Fruit fly (Drosophila melanogaster): ENCODE measurements around the gene CG42514.

Gene CG42514

dm6 chr3L:16495989-16496797 is at the start of gene CG42514:
Gene CG42514, minus strand, starts transcription at chr3L:16496236.
- no peak for TF ChIP-seq rgr (GFP tag; optimal IDR thresholded peaks at IDR 0.05)
- TF ChIP-seq CrebA (GFP tag; optimal IDR thresholded peaks at IDR 0.05; ENCODE audit: borderline replicate concordance): no peak
- no peak for TF ChIP-seq N (GFP tag; optimal IDR thresholded peaks at IDR 0.05)
- TF ChIP-seq Myc (optimal IDR thresholded peaks at IDR 0.05): no peak
- TF ChIP-seq sv (GFP tag; optimal IDR thresholded peaks at IDR 0.05): no peak

DNA sequence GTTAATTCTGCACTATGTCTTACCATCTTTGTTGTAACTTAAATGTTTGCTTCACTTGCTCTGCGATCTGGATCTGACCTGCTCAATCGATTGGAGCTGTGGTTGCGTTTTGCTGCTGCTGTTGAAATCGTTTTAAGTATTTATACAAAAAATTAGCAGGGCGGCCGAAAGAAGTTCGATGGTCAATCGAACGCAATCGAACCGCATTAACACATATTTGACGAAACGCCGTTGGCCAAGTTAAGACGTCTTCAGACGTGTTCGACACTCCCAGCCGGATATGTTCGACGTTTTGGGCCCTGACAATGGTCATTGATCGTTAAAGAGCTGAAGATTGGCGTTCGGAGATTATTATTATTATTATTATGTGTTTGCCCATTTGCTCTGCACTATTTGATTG is 49.5 kb upstream of the CG42514 start, which contains the start of gene CG13033:
Gene CG13033, minus strand, starts transcription at position 118 of the 400 bp plus-strand sequence.
- TF ChIP-seq Hnf4 (GFP tag; optimal IDR thresholded peaks at IDR 0.05) (no peak), Mio (GFP tag; optimal IDR thresholded peaks at IDR 0.05) (no peak), CrebA (GFP tag; optimal IDR thresholded peaks at IDR 0.05; ENCODE audit: borderline replicate concordance) (no peak), psq (GFP tag; optimal IDR thresholded peaks at IDR 0.05) (no peak), woc (GFP tag; optimal IDR thresholded peaks at IDR 0.05) (no peak), Jra (GFP tag; optimal IDR thresholded peaks at IDR 0.05) (no peak), rgr (GFP tag; optimal IDR thresholded peaks at IDR 0.05) (no peak), GATAd (GFP tag; optimal IDR thresholded peaks at IDR 0.05) (no peak), ey (GFP tag; optimal IDR thresholded peaks at IDR 0.05) (no peak), CG32264 (GFP tag; optimal IDR thresholded peaks at IDR 0.05) (no peak), Sp1 (GFP tag; optimal IDR thresholded peaks at IDR 0.05) (no peak), sv (GFP tag; optimal IDR thresholded peaks at IDR 0.05) (no peak)

DNA sequence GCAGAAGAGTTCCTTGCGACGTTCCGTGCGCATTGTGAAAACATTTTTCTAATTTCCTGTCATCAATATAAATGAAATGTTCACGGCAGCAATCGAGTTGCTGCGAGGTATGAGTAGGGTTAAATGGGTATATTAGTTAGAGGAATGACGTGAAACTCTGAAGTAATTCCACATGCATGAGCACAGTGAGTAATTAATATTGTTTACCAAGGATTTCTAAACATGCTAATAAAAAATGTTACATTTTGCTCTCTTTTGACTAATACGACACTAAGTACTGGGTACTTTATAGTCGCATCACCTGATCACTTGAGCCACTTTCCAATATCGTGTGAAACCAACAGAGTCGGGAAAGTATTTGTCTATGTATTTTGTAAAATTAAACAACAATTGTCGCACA is 48.2 kb upstream of the CG42514 start:
- no peak for TF ChIP-seq jim (GFP tag; optimal IDR thresholded peaks at IDR 0.05)
- TF ChIP-seq ey (GFP tag; optimal IDR thresholded peaks at IDR 0.05): no peak
- no peak for TF ChIP-seq Sp1 (GFP tag; optimal IDR thresholded peaks at IDR 0.05)
- TF ChIP-seq dmrt93B (GFP tag; optimal IDR thresholded peaks at IDR 0.05): no peak
- TF ChIP-seq Mio (GFP tag; optimal IDR thresholded peaks at IDR 0.05): no peak
- TF ChIP-seq rgr (GFP tag; optimal IDR thresholded peaks at IDR 0.05): no peak
- TF ChIP-seq Vsx2 (GFP tag; optimal IDR thresholded peaks at IDR 0.05; ENCODE audit: partially characterized antibody): no peak
- TF ChIP-seq Dfd (GFP tag; optimal IDR thresholded peaks at IDR 0.05): no peak
- no peak for TF ChIP-seq psq (GFP tag; optimal IDR thresholded peaks at IDR 0.05)
- no peak for TF ChIP-seq brk (GFP tag; optimal IDR thresholded peaks at IDR 0.05)
- no peak for TF ChIP-seq HLH106 (tag; optimal IDR thresholded peaks at IDR 0.05)

dm6 chr3L:16542998-16543624 is 47.1 kb upstream of the CG42514 start, which contains the start of gene CG43373:
Gene CG43373, minus strand, starts transcription at chr3L:16543370.
- TF ChIP-seq jim (GFP tag; optimal IDR thresholded peaks at IDR 0.05): no peak
- TF ChIP-seq psq (GFP tag; optimal IDR thresholded peaks at IDR 0.05): no peak
- TF ChIP-seq rgr (GFP tag; optimal IDR thresholded peaks at IDR 0.05): no peak
- TF ChIP-seq sv (GFP tag; optimal IDR thresholded peaks at IDR 0.05): no peak
- no peak for TF ChIP-seq dl (GFP tag; optimal IDR thresholded peaks at IDR 0.05; ENCODE audit: insufficient read depth in 1 of 2, partially characterized antibody in 2 of 2)
- no peak for TF ChIP-seq br (GFP tag; optimal IDR thresholded peaks at IDR 0.05)
- TF ChIP-seq CG32264 (GFP tag; optimal IDR thresholded peaks at IDR 0.05): no peak
- no peak for TF ChIP-seq usp (GFP tag; optimal IDR thresholded peaks at IDR 0.05)

- TF ChIP-seq dmrt93B (GFP tag; optimal IDR thresholded peaks at IDR 0.05) (no peak), sv (GFP tag; optimal IDR thresholded peaks at IDR 0.05) (peak; percentile 74), OdsH (GFP tag; optimal IDR thresholded peaks at IDR 0.05) (no peak), foxo (GFP tag; optimal IDR thresholded peaks at IDR 0.05) (no peak), N (GFP tag; optimal IDR thresholded peaks at IDR 0.05) (no peak), h (GFP tag; optimal IDR thresholded peaks at IDR 0.05) (peak; percentile 17), fru (GFP tag; optimal IDR thresholded peaks at IDR 0.05) (peak; percentile 11), Dif (GFP tag; optimal IDR thresholded peaks at IDR 0.05; ENCODE audit: partially characterized antibody) (no peak), CrebA (GFP tag; optimal IDR thresholded peaks at IDR 0.05; ENCODE audit: borderline replicate concordance) (no peak), Dfd (GFP tag; optimal IDR thresholded peaks at IDR 0.05) (no peak), Hnf4 (GFP tag; optimal IDR thresholded peaks at IDR 0.05) (no peak)
Measured at dm6 chr3L:16533932-16534331, 37.9 kb upstream of the CG42514 start.

Measured in whole organism, wandering third instar larva.